Worm (Caenorhabditis elegans): ENCODE data around the gene F46C5.4.

DNA sequence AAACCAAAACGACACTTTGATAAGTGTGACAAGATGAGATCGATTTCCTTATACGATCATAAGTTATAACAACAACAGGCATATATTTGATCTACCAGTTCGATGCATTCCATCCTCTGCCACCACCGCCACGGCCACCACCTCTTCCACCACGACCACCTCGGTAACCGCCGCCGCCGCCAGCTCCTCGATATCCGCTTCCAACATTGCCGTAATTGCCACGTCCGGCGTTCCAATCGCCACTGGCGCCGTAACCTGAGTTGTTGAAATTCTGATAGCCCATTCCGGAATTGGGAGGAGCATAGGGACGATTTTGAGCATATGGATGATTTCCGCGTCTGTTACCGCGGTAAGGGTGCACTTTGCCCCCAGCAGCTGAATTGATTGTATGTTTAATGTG lies 42.6 kb downstream of the F46C5.4 start:
- TF ChIP-seq T22C8.4 (GFP tag; IDR thresholded peaks at IDR 0.05) (no peak), klf-2 (GFP tag; conservative IDR thresholded peaks at IDR 0.05) (no peak)
